Fruit fly (Drosophila melanogaster): ENCODE measurements around the gene wake.

The wake gene

DNA sequence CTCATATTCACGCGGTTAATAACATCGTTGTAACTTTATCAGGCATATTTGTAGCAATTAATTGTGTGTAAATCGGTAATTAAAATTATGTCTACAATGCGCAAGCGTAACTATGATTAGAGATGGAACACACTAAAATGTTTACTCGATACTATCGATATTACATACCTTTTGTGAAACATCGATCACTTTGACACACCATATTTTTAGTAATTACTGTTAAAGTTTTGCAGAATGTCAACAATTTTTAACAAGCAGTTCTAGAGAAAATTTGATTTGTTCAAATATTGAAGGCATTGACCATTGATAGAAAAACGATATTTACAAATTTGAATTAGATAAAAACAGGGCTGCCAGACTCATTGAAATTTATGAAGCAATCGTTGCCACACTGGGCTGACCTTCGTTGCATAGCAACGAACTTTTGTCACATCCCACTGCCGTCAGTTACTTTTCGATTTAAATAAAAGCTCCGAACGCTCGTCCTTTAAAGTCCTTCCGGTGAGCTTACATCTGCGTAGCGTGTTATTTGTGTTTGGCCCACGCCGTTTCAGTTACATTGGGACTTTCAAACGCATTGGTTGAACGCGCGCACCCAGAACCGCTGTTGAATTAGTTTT lies at the start of gene wake, which contains the start of gene loco (continued):
- no peak for TF ChIP-seq CG31365 (tag; optimal IDR thresholded peaks at IDR 0.05)
- TF ChIP-seq Rfx (GFP tag; IDR thresholded peaks at IDR 0.05): 0 out of 2 replicates have a peak, but pooled peaks have one; percentile 35
- peak; percentile 67 for TF ChIP-seq CG10267 (tag; optimal IDR thresholded peaks at IDR 0.05)
- no peak for TF ChIP-seq ab (GFP tag; optimal IDR thresholded peaks at IDR 0.05)
- TF ChIP-seq pita (GFP tag; optimal IDR thresholded peaks at IDR 0.05): no peak
- TF ChIP-seq CG15696 (tag; optimal IDR thresholded peaks at IDR 0.05): peak; percentile 13
- no peak for TF ChIP-seq CG7271 (tag; optimal IDR thresholded peaks at IDR 0.05)
- TF ChIP-seq CG4328 (GFP tag; optimal IDR thresholded peaks at IDR 0.05): no peak
- TF ChIP-seq Hmr (GFP tag; optimal IDR thresholded peaks at IDR 0.05): peak; percentile 83
- TF ChIP-seq fu2 (GFP tag; optimal IDR thresholded peaks at IDR 0.05): no peak
- TF ChIP-seq trem (tag; optimal IDR thresholded peaks at IDR 0.05): peak; percentile 79
- no peak for TF ChIP-seq her (GFP tag; optimal IDR thresholded peaks at IDR 0.05)
- TF ChIP-seq CG13287 (GFP tag; IDR thresholded peaks at IDR 0.05; ENCODE audit: partially characterized antibody): peak; percentile 96
- TF ChIP-seq Hey (tag; optimal IDR thresholded peaks at IDR 0.05): no peak
- peak; percentile 16 for TF ChIP-seq Mad (GFP tag; optimal IDR thresholded peaks at IDR 0.05)
- no peak for TF ChIP-seq run (tag; optimal IDR thresholded peaks at IDR 0.05)
- TF ChIP-seq MTF-1 (GFP tag; optimal IDR thresholded peaks at IDR 0.05; ENCODE audit: borderline replicate concordance): no peak
- 0 out of 2 replicates have a peak, but pooled peaks have one; percentile 3 for TF ChIP-seq Ada2b (GFP tag; IDR thresholded peaks at IDR 0.05)
- TF ChIP-seq CG43689 (GFP tag; IDR thresholded peaks at IDR 0.05): no peak
- no peak for TF ChIP-seq ash1 (GFP tag; optimal IDR thresholded peaks at IDR 0.05)
- no peak for TF ChIP-seq CG11723 (GFP tag; optimal IDR thresholded peaks at IDR 0.05)
- no peak for TF ChIP-seq CG11696 (GFP tag; IDR thresholded peaks at IDR 0.05)
- TF ChIP-seq CG7357 (GFP tag; IDR thresholded peaks at IDR 0.05): no peak
- no peak for TF ChIP-seq CG1647 (GFP tag; optimal IDR thresholded peaks at IDR 0.05)
- TF ChIP-seq CG11398 (GFP tag; optimal IDR thresholded peaks at IDR 0.05): no peak
- peak; percentile 42 for TF ChIP-seq CTCF (GFP tag; optimal IDR thresholded peaks at IDR 0.05)
- TF ChIP-seq CG14667 (GFP tag; IDR thresholded peaks at IDR 0.05): no peak
- no peak for TF ChIP-seq CG32767 (GFP tag; IDR thresholded peaks at IDR 0.05)
- TF ChIP-seq dmrt99B (tag; optimal IDR thresholded peaks at IDR 0.05): no peak
- no peak for TF ChIP-seq ERR (GFP tag; optimal IDR thresholded peaks at IDR 0.05)
- no peak for TF ChIP-seq CG5953 (GFP tag; IDR thresholded peaks at IDR 0.05)
- TF ChIP-seq CG9797 (GFP tag; optimal IDR thresholded peaks at IDR 0.05): peak; percentile 37
- peak; percentile 21 for TF ChIP-seq Spps (tag; optimal IDR thresholded peaks at IDR 0.05)
- TF ChIP-seq CG17385 (GFP tag; optimal IDR thresholded peaks at IDR 0.05): no peak
- no peak for TF ChIP-seq CG6689 (GFP tag; IDR thresholded peaks at IDR 0.05)
- no peak for TF ChIP-seq CG32772 (GFP tag; IDR thresholded peaks at IDR 0.05)
- TF ChIP-seq pho (GFP tag; optimal IDR thresholded peaks at IDR 0.05): no peak
- peak; percentile 7 for TF ChIP-seq CG2678 (tag; optimal IDR thresholded peaks at IDR 0.05)
- no peak for TF ChIP-seq sisA (GFP tag; IDR thresholded peaks at IDR 0.05)
- TF ChIP-seq shn (GFP tag; optimal IDR thresholded peaks at IDR 0.05): no peak
- no peak for TF ChIP-seq Lim3 (GFP tag; IDR thresholded peaks at IDR 0.05)
- no peak for TF ChIP-seq CG3838 (GFP tag; optimal IDR thresholded peaks at IDR 0.05)
- TF ChIP-seq CG42726 (GFP tag; IDR thresholded peaks at IDR 0.05; ENCODE audit: partially characterized antibody): no peak; the same call in none of the 2 replicates
- no peak for TF ChIP-seq chm (GFP tag; IDR thresholded peaks at IDR 0.05)
- no peak for TF ChIP-seq H2.0 (GFP tag; IDR thresholded peaks at IDR 0.05)
- TF ChIP-seq Awh (GFP tag; IDR thresholded peaks at IDR 0.05): no peak
- TF ChIP-seq crp (GFP tag; optimal IDR thresholded peaks at IDR 0.05): no peak
- peak; percentile 16 for TF ChIP-seq tx (GFP tag; optimal IDR thresholded peaks at IDR 0.05)
- TF ChIP-seq CG14014 (GFP tag; IDR thresholded peaks at IDR 0.05): no peak
- TF ChIP-seq H15 (GFP tag; IDR thresholded peaks at IDR 0.05): no peak
- TF ChIP-seq tap (tag; optimal IDR thresholded peaks at IDR 0.05): no peak
- TF ChIP-seq grn (GFP tag; optimal IDR thresholded peaks at IDR 0.05): no peak
